Fruit fly (Drosophila melanogaster) whole organism, prepupa: ENCODE measurements around the gene Grp170.
A peak's percentile ranks its signal among the peaks of the same experiment; 100 is the strongest.

Experiments used
- Blimp-1 ChIP-seq: fragments of 200-800 bp; sonication (Bioruptor generic); optimal IDR thresholded peaks from 3 replicates; lab custom pipeline; 2017; ENCODE audit warnings: missing biosample characterization, missing genetic modification characterization, mild to moderate bottlenecking, moderate library complexity, missing genetic modification reagents
- CG10631 ChIP-seq: fragments of 200-800 bp; sonication (Bioruptor generic); optimal IDR thresholded peaks from 2 replicates; lab custom pipeline; 2016; ENCODE audit warnings: missing biosample characterization, missing genetic modification characterization
- CG10669 ChIP-seq: fragments of 200-800 bp; sonication (Bioruptor generic); optimal IDR thresholded peaks from 3 replicates; lab custom pipeline; 2018; ENCODE audit warnings: missing biosample characterization, mild to moderate bottlenecking, missing genetic modification characterization, moderate library complexity
- CG11294 ChIP-seq: fragments of 200-800 bp; sonication (Bioruptor generic); IDR thresholded peaks from 2 replicates; pipeline ENCODE4 v1.3.6; 2022; ENCODE audit warnings: missing biosample characterization, missing genetic modification characterization
- CG11762 ChIP-seq: fragments of 200-800 bp; sonication (Bioruptor generic); optimal IDR thresholded peaks from 3 replicates; lab custom pipeline; 2016; ENCODE audit warnings: missing biosample characterization, missing genetic modification characterization; ENCODE audit not compliant: insufficient read depth
- CG11902 ChIP-seq: fragments of 200-800 bp; sonication (Bioruptor generic); optimal IDR thresholded peaks from 3 replicates; lab custom pipeline; 2016; ENCODE audit warnings: missing biosample characterization, missing genetic modification characterization
- CG16779 ChIP-seq: fragments of 200-800 bp; sonication (Bioruptor generic); optimal IDR thresholded peaks from 3 replicates; lab custom pipeline; 2017; ENCODE audit warnings: missing biosample characterization, mild to moderate bottlenecking, missing genetic modification characterization
- CG31627 ChIP-seq: fragments of 200-800 bp; sonication (Bioruptor generic); optimal IDR thresholded peaks from 3 replicates; lab custom pipeline; 2016; ENCODE audit warnings: missing biosample characterization, missing genetic modification characterization
- CG32006 ChIP-seq: fragments of 200-800 bp; sonication (Bioruptor generic); optimal IDR thresholded peaks from 3 replicates; lab custom pipeline; 2017; ENCODE audit warnings: missing biosample characterization, mild to moderate bottlenecking, missing genetic modification characterization
- CG34406 ChIP-seq: fragments of 200-800 bp; sonication (Bioruptor generic); optimal IDR thresholded peaks from 3 replicates; lab custom pipeline; 2016; ENCODE audit warnings: missing biosample characterization, missing genetic modification characterization
- CG3919 ChIP-seq: fragments of 200-800 bp; sonication (Bioruptor generic); optimal IDR thresholded peaks from 3 replicates; lab custom pipeline; 2016; ENCODE audit warnings: missing biosample characterization, missing genetic modification characterization
- CG4318 ChIP-seq: fragments of 200-800 bp; sonication (Bioruptor generic); optimal IDR thresholded peaks from 3 replicates; lab custom pipeline; 2017; ENCODE audit warnings: missing biosample characterization, mild to moderate bottlenecking, missing genetic modification characterization
- CG6163 ChIP-seq: fragments of 200-800 bp; sonication (Bioruptor generic); IDR thresholded peaks from 3 replicates; pipeline ENCODE4 v1.3.6; 2022; ENCODE audit warnings: missing biosample characterization, missing genetic modification characterization
- CG6276 ChIP-seq: fragments of 200-800 bp; sonication (Bioruptor generic); optimal IDR thresholded peaks from 2 replicates; lab custom pipeline; 2017; ENCODE audit warnings: missing biosample characterization, mild to moderate bottlenecking, missing genetic modification characterization
- CG6792 ChIP-seq: fragments of 200-800 bp; sonication (Bioruptor generic); optimal IDR thresholded peaks from 3 replicates; lab custom pipeline; 2016; ENCODE audit warnings: missing biosample characterization, missing genetic modification characterization
- CG6854 ChIP-seq: fragments of 200-800 bp; sonication (Bioruptor generic); optimal IDR thresholded peaks from 2 replicates; lab custom pipeline; 2017; ENCODE audit warnings: missing biosample characterization, mild to moderate bottlenecking, missing genetic modification characterization
- CG8119 ChIP-seq: fragments of 200-800 bp; sonication (Bioruptor generic); IDR thresholded peaks from 3 replicates; pipeline ENCODE4 v1.3.6; 2022; ENCODE audit warnings: missing biosample characterization, missing genetic modification characterization
- CG8632 ChIP-seq: fragments of 200-800 bp; sonication (Bioruptor generic); optimal IDR thresholded peaks from 3 replicates; lab custom pipeline; 2016; ENCODE audit warnings: missing biosample characterization, missing genetic modification characterization
- CG9139 ChIP-seq: fragments of 200-800 bp; sonication (Bioruptor generic); optimal IDR thresholded peaks from 3 replicates; lab custom pipeline; 2017; ENCODE audit warnings: missing biosample characterization, mild to moderate bottlenecking, missing genetic modification characterization
- Eip75B ChIP-seq: fragments of 200-800 bp; sonication (Bioruptor generic); optimal IDR thresholded peaks from 3 replicates; lab custom pipeline; 2016; ENCODE audit warnings: missing biosample characterization, missing genetic modification characterization
- Eip78C ChIP-seq: fragments of 200-800 bp; sonication (Bioruptor generic); peaks from one replicate; lab custom pipeline; 2016; ENCODE audit warnings: missing biosample characterization, missing genetic modification characterization
- Eip93F ChIP-seq: fragments of 200-800 bp; sonication (Bioruptor generic); optimal IDR thresholded peaks from 2 replicates; lab custom pipeline; 2016; ENCODE audit warnings: missing biosample characterization, mild to moderate bottlenecking, missing genetic modification characterization
- Ets21C ChIP-seq: fragments of 200-800 bp; sonication (Bioruptor generic); optimal IDR thresholded peaks from 3 replicates; lab custom pipeline; 2016; ENCODE audit warnings: missing biosample characterization, missing genetic modification characterization
- Ets96B ChIP-seq: fragments of 200-800 bp; optimal IDR thresholded peaks from 2 replicates; lab custom pipeline; 2019; ENCODE audit warnings: missing biosample characterization, mild to moderate bottlenecking, missing genetic modification characterization, moderate library complexity
- Gug ChIP-seq: fragments of 200-800 bp; sonication (Bioruptor generic); IDR thresholded peaks from 2 replicates; pipeline ENCODE4 v1.3.6; 2022; ENCODE audit warnings: missing biosample characterization, missing genetic modification characterization
- Hr38 ChIP-seq: sonication (Bioruptor generic); optimal IDR thresholded peaks from 2 replicates; lab custom pipeline; 2016; ENCODE audit warnings: missing biosample characterization, missing genetic modification characterization
- Hr4 ChIP-seq: fragments of 200-800 bp; sonication (Bioruptor generic); optimal IDR thresholded peaks from 3 replicates; lab custom pipeline; 2016; ENCODE audit warnings: missing biosample characterization, missing genetic modification characterization
- Lpt ChIP-seq: fragments of 200-800 bp; sonication (Bioruptor generic); optimal IDR thresholded peaks from 3 replicates; lab custom pipeline; 2016; ENCODE audit warnings: missing biosample characterization, missing genetic modification characterization
- Met ChIP-seq: fragments of 200-800 bp; sonication (Bioruptor generic); optimal IDR thresholded peaks from 3 replicates; lab custom pipeline; 2016; ENCODE audit warnings: missing biosample characterization, missing genetic modification characterization
- OdsH ChIP-seq: fragments of 200-800 bp; sonication (Bioruptor generic); optimal IDR thresholded peaks from 3 replicates; lab custom pipeline; 2016; ENCODE audit warnings: missing biosample characterization, missing genetic modification characterization
- Smox ChIP-seq: fragments of 200-800 bp; sonication (Bioruptor generic); optimal IDR thresholded peaks from 3 replicates; lab custom pipeline; 2016; ENCODE audit warnings: missing biosample characterization, missing genetic modification characterization
- Sox102F ChIP-seq: fragments of 200-800 bp; sonication (Bioruptor generic); optimal IDR thresholded peaks from 2 replicates; lab custom pipeline; 2016; ENCODE audit warnings: missing biosample characterization, mild to moderate bottlenecking, missing genetic modification characterization
- Sox14 ChIP-seq: fragments of 200-800 bp; sonication (Bioruptor generic); optimal IDR thresholded peaks from 3 replicates; lab custom pipeline; 2016; ENCODE audit warnings: missing biosample characterization, missing genetic modification characterization
- acj6 ChIP-seq: fragments of 200-800 bp; sonication (Bioruptor generic); optimal IDR thresholded peaks from 3 replicates; lab custom pipeline; 2016; ENCODE audit warnings: missing biosample characterization, missing genetic modification characterization
- cyc ChIP-seq: fragments of 200-800 bp; sonication (Bioruptor generic); optimal IDR thresholded peaks from 3 replicates; lab custom pipeline; 2016; ENCODE audit warnings: missing biosample characterization, missing genetic modification characterization
- eg ChIP-seq: fragments of 200-800 bp; sonication (Bioruptor generic); IDR thresholded peaks from 3 replicates; pipeline ENCODE4 v1.3.6; 2022; ENCODE audit warnings: missing biosample characterization, missing genetic modification characterization
- esn ChIP-seq: fragments of 200-800 bp; sonication (Bioruptor generic); optimal IDR thresholded peaks from 2 replicates; lab custom pipeline; 2016; ENCODE audit warnings: missing biosample characterization, mild to moderate bottlenecking, missing genetic modification characterization, moderate library complexity
- fd59A ChIP-seq: fragments of 200-800 bp; sonication (Bioruptor generic); optimal IDR thresholded peaks from 2 replicates; lab custom pipeline; 2017; ENCODE audit warnings: missing biosample characterization, mild to moderate bottlenecking, missing genetic modification characterization, missing genetic modification reagents
- fd85E ChIP-seq: fragments of 200-800 bp; sonication (Bioruptor generic); optimal IDR thresholded peaks from 3 replicates; lab custom pipeline; 2016; ENCODE audit warnings: missing biosample characterization, missing genetic modification characterization
- fkh ChIP-seq: fragments of 200-800 bp; sonication (Bioruptor generic); optimal IDR thresholded peaks from 3 replicates; lab custom pipeline; 2017; ENCODE audit warnings: missing biosample characterization, mild to moderate bottlenecking, missing genetic modification characterization, moderate library complexity
- pdm3 ChIP-seq: fragments of 200-800 bp; sonication (Bioruptor generic); optimal IDR thresholded peaks from 3 replicates; lab custom pipeline; 2016; ENCODE audit warnings: missing biosample characterization, missing genetic modification characterization
- salr ChIP-seq, 2 experiments: fragments of 200-800 bp; sonication (Bioruptor generic); optimal IDR thresholded peaks; 3 replicates each; lab custom pipeline; 2016 to 2018; ENCODE audit warnings: missing biosample characterization in 2 of 2, missing genetic modification characterization in 2 of 2, mild to moderate bottlenecking in 1 of 2
- spab ChIP-seq: fragments of 200-800 bp; sonication (Bioruptor generic); optimal IDR thresholded peaks from 2 replicates; lab custom pipeline; 2017; ENCODE audit warnings: missing biosample characterization, mild to moderate bottlenecking, missing genetic modification characterization, missing genetic modification reagents
- svp ChIP-seq: fragments of 200-800 bp; sonication (Bioruptor generic); peaks from one replicate; lab custom pipeline; 2016; ENCODE audit warnings: missing biosample characterization, missing genetic modification characterization
- topi ChIP-seq: fragments of 200-800 bp; sonication (Bioruptor generic); optimal IDR thresholded peaks from 3 replicates; lab custom pipeline; 2016; ENCODE audit warnings: missing biosample characterization, missing genetic modification characterization
- vri ChIP-seq: fragments of 200-800 bp; sonication (Bioruptor generic); optimal IDR thresholded peaks from 3 replicates; lab custom pipeline; 2016; ENCODE audit warnings: missing biosample characterization, mild to moderate bottlenecking, missing genetic modification characterization

The Grp170 gene

DNA sequence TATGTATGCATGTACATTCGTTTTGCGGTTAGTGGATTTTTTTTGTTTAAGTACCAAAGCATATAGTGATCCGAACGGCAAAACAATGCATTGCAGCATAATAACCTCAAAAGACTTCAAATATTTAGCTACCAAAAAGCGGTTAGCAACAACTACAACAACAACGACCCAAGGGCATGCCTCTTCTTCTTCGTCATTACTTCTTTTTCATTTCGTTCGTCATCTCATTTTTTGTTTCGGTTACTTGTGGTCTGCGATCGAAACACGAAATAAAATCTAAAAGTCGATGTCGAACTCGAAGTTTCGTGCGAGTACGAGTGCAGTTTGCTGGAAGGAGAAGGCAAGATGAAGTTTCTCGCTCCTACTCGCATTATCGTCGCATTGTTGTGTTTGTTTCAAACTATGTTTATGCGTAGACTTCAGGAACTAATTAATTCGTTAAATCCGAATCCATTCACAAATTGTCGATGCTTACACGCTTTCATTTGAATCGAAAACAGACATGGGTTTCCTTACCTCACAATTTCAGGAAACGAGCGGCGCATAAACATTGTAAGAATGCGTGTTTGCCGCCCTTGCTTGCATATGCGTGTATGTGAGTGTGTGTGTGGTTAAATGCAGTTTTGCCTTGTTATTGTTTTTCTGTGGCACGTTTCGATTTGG, 24.0 kb upstream of the Grp170 start (continued):
- TF ChIP-seq pdm3 (peak; percentile 93), CG11762 (peak; percentile 85), fd85E (peak; percentile 87), CG6163 (peak; percentile 97), fd59A (peak; percentile 84), vri (GFP tag; lab: Kevin White, UChicago) (peak; percentile 93), fkh (peak; percentile 44), Blimp-1 (GFP tag; lab: Kevin White, UChicago) (peak; percentile 77), CG10669 (GFP tag; lab: Kevin White, UChicago) (peak; percentile 95), Ets96B (tag; lab: Kevin White, UChicago) (peak; percentile 93), CG11294 (GFP tag; lab: Robert Waterston, UW) (peak; percentile 75), CG6276 (GFP tag; lab: Kevin White, UChicago) (peak; percentile 79), Hr4 (GFP tag; lab: Kevin White, UChicago) (peak; percentile 80), CG34406 (peak; percentile 89), CG9139 (peak; percentile 83), Smox (GFP tag; lab: Kevin White, UChicago) (peak; percentile 88), Eip93F (GFP tag; lab: Kevin White, UChicago) (peak; percentile 81), Gug (GFP tag; lab: Robert Waterston, UW) (peak; percentile 87), cyc (GFP tag; lab: Kevin White, UChicago) (peak; percentile 94), CG16779 (tag; lab: Kevin White, UChicago) (peak; percentile 89), Eip78C (GFP tag; lab: Kevin White, UChicago) (peak; percentile 99), Sox14 (GFP tag; lab: Kevin White, UChicago) (peak; percentile 92), Met (GFP tag; lab: Kevin White, UChicago) (peak; percentile 92), Ets21C (peak; percentile 84), salr (GFP tag; optimal IDR thresholded peaks at IDR 0.05; lab: Kevin White, UChicago) (peak; percentile 79 to 91), CG32006 (GFP tag; lab: Kevin White, UChicago) (peak; percentile 84), spab (GFP tag; lab: Kevin White, UChicago) (peak; percentile 85), CG8632 (GFP tag; lab: Kevin White, UChicago) (peak; percentile 91), CG6854 (peak; percentile 91)

DNA sequence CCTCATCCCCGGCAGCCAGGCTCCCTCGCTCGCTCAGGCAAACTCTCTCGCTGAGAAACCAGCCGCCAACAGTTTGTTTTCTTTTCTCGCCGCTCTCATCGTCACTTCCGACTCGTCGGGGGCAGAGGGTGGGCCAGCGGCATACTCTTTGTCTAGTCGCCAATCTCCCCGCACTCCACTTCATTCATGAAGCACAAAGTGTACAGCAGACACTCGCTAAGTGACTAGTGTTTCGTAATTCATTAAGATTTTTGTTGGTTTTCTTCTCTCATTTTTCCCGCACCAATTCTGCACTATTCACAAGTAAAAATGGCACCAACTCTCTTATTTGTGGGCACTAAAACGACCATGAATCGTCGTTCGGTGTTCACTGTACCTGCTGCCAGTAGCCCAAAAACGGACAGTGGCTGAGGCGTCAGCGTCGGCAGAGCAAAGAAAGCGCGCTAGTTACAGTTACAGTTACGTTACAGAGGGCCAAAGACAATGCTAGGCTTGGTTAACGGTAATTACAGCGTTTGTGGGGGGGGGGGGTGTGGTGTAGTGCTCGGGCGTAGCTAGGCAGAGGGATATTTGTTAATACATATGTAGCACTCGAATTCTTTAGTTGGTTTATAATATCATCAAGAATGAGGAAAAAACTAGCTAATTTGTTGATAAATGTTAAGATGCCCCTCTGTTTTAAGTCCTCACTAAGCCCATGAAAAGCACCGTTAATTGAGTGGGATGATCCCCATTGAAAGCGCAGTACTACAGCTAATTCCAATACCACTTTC, 22.7 kb upstream of the Grp170 start:
- TF ChIP-seq CG31627 (GFP tag; lab: Kevin White, UChicago) (peak; percentile 93), vri (GFP tag; lab: Kevin White, UChicago) (peak; percentile 85), CG11902 (GFP tag; lab: Kevin White, UChicago) (peak; percentile 91), CG6276 (GFP tag; lab: Kevin White, UChicago) (peak; percentile 94), Eip93F (GFP tag; lab: Kevin White, UChicago) (peak; percentile 54), CG10669 (GFP tag; lab: Kevin White, UChicago) (peak; percentile 93), CG8119 (peak; percentile 96), CG4318 (GFP tag; lab: Kevin White, UChicago) (peak; percentile 96), topi (GFP tag; lab: Kevin White, UChicago) (peak; percentile 93), acj6 (peak; percentile 95), Ets96B (tag; lab: Kevin White, UChicago) (peak; percentile 91), OdsH (GFP tag; lab: Kevin White, UChicago) (peak; percentile 96), fd85E (peak; percentile 72), Ets21C (peak; percentile 88), Hr38 (GFP tag; lab: Kevin White, UChicago) (peak; percentile 92), Sox102F (peak; percentile 91), svp (peak; percentile 94), CG6163 (peak; percentile 97), cyc (GFP tag; lab: Kevin White, UChicago) (peak; percentile 93), CG3919 (peak; percentile 95), eg (peak; percentile 97), CG10631 (GFP tag; lab: Kevin White, UChicago) (peak; percentile 96), CG6792 (GFP tag; lab: Kevin White, UChicago) (peak; percentile 95), fkh (peak; percentile 86), esn (GFP tag; lab: Kevin White, UChicago) (peak; percentile 90), Sox14 (GFP tag; lab: Kevin White, UChicago) (peak; percentile 98), Lpt (GFP tag; lab: Kevin White, UChicago) (peak; percentile 95), Met (GFP tag; lab: Kevin White, UChicago) (peak; percentile 92), CG32006 (GFP tag; lab: Kevin White, UChicago) (peak; percentile 98), Eip75B (GFP tag; lab: Kevin White, UChicago) (peak; percentile 94), Hr4 (GFP tag; lab: Kevin White, UChicago) (peak; percentile 99)
